Fruit fly (Drosophila melanogaster) whole organism, embryonic: ENCODE results near the gene Fbxl7.
A peak's percentile ranks its signal among the peaks of the same experiment; 100 is the strongest.

ENCODE experiments used
- Antp ChIP-seq: fragments of 200-800 bp; sonication (Bioruptor generic); optimal IDR thresholded peaks from 3 replicates; lab custom pipeline; 2016; ENCODE audit warnings: missing biosample characterization, missing genetic modification characterization
- BEAF-32 ChIP-seq: fragments of 200-800 bp; sonication (Bioruptor generic); optimal IDR thresholded peaks from 3 replicates; lab custom pipeline; 2017; ENCODE audit warnings: missing biosample characterization, missing genetic modification characterization, mild to moderate bottlenecking, moderate library complexity, missing genetic modification reagents
- Bdp1 ChIP-seq: fragments of 200-800 bp; sonication (Bioruptor generic); optimal IDR thresholded peaks from 3 replicates; lab custom pipeline; 2016; ENCODE audit warnings: missing biosample characterization, missing genetic modification characterization
- CG12104 ChIP-seq: fragments of 200-800 bp; sonication (Bioruptor generic); optimal IDR thresholded peaks from 3 replicates; lab custom pipeline; 2016; ENCODE audit warnings: missing biosample characterization, missing genetic modification characterization
- CG12744 ChIP-seq: fragments of 200-800 bp; sonication (Bioruptor generic); optimal IDR thresholded peaks from 2 replicates; lab custom pipeline; 2016; ENCODE audit warnings: missing biosample characterization, missing genetic modification characterization
- CG12769 ChIP-seq: fragments of 200-800 bp; sonication (Bioruptor generic); optimal IDR thresholded peaks from 2 replicates; lab custom pipeline; 2019; ENCODE audit warnings: missing biosample characterization, mild to moderate bottlenecking, missing genetic modification characterization, moderate library complexity
- CG14014 ChIP-seq: fragments of 200-800 bp; sonication (Bioruptor generic); IDR thresholded peaks from 2 replicates; pipeline ENCODE4 v1.3.6; 2022; ENCODE audit warnings: missing biosample characterization, missing genetic modification characterization
- CG15479 ChIP-seq: fragments of 200-800 bp; sonication (Bioruptor generic); optimal IDR thresholded peaks from 3 replicates; lab custom pipeline; 2019; ENCODE audit warnings: missing biosample characterization, mild to moderate bottlenecking, missing genetic modification characterization, moderate library complexity
- CG16779 ChIP-seq: fragments of 200-800 bp; sonication (Bioruptor generic); IDR thresholded peaks from 2 replicates; pipeline ENCODE4 v1.3.6; 2022; ENCODE audit warnings: missing biosample characterization, missing genetic modification characterization
- CG17186 ChIP-seq: fragments of 200-800 bp; sonication (Bioruptor generic); optimal IDR thresholded peaks from 3 replicates; lab custom pipeline; 2017; ENCODE audit warnings: missing biosample characterization, missing genetic modification reagents, missing genetic modification characterization
- CG17359 ChIP-seq: fragments of 200-800 bp; sonication (Bioruptor generic); optimal IDR thresholded peaks from 3 replicates; lab custom pipeline; 2018; ENCODE audit warnings: missing biosample characterization, mild to moderate bottlenecking, missing genetic modification characterization, moderate library complexity
- CG17361 ChIP-seq: fragments of 200-800 bp; sonication (Bioruptor generic); IDR thresholded peaks from 3 replicates; pipeline ENCODE4 v1.3.6; 2022; ENCODE audit warnings: missing biosample characterization, missing genetic modification characterization
- CG17912 ChIP-seq: fragments of 200-800 bp; sonication (Bioruptor generic); optimal IDR thresholded peaks from 2 replicates; lab custom pipeline; 2018; ENCODE audit warnings: missing biosample characterization, mild to moderate bottlenecking, missing genetic modification characterization
- CG2120 ChIP-seq: fragments of 200-800 bp; sonication (Bioruptor generic); optimal IDR thresholded peaks from 3 replicates; lab custom pipeline; 2016; ENCODE audit warnings: missing biosample characterization, missing genetic modification characterization
- CG30431 ChIP-seq: fragments of 200-800 bp; sonication (Bioruptor generic); optimal IDR thresholded peaks from 2 replicates; lab custom pipeline; 2017; ENCODE audit warnings: missing biosample characterization, missing genetic modification characterization
- CG43689 ChIP-seq: fragments of 200-800 bp; sonication (Bioruptor generic); IDR thresholded peaks from 2 replicates; pipeline ENCODE4 v1.3.6; 2022; ENCODE audit warnings: missing biosample characterization, missing genetic modification characterization
- CG6175 ChIP-seq: fragments of 200-800 bp; sonication (Bioruptor generic); IDR thresholded peaks from 3 replicates; pipeline ENCODE4 v1.3.6; 2022; ENCODE audit warnings: missing biosample characterization, missing genetic modification characterization
- CG6272 ChIP-seq: fragments of 200-800 bp; sonication (Bioruptor generic); IDR thresholded peaks from 2 replicates; pipeline ENCODE4 v1.3.6; 2022; ENCODE audit warnings: missing biosample characterization, missing genetic modification characterization
- CG7357 ChIP-seq: fragments of 200-800 bp; sonication (Bioruptor generic); IDR thresholded peaks from 3 replicates; pipeline ENCODE4 v1.3.6; 2022; ENCODE audit warnings: missing biosample characterization, missing genetic modification characterization
- CG9215 ChIP-seq: fragments of 200-800 bp; sonication (Bioruptor generic); IDR thresholded peaks from 2 replicates; pipeline ENCODE4 v1.3.6; 2022; ENCODE audit warnings: missing biosample characterization, missing genetic modification characterization
- CrebB ChIP-seq: fragments of 200-800 bp; sonication (Bioruptor generic); optimal IDR thresholded peaks from 3 replicates; lab custom pipeline; 2018; ENCODE audit warnings: missing biosample characterization, mild to moderate bottlenecking, missing genetic modification characterization
- D19B ChIP-seq: fragments of 200-800 bp; sonication (Bioruptor generic); optimal IDR thresholded peaks from 2 replicates; lab custom pipeline; 2017; ENCODE audit warnings: missing biosample characterization, mild to moderate bottlenecking, missing genetic modification characterization
- Deaf1 ChIP-seq: fragments of 200-800 bp; optimal IDR thresholded peaks from 3 replicates; lab custom pipeline; 2019; ENCODE audit warnings: missing biosample characterization, mild to moderate bottlenecking, missing genetic modification characterization, moderate library complexity
- Dek ChIP-seq: fragments of 200-800 bp; sonication (Bioruptor generic); optimal IDR thresholded peaks from 3 replicates; lab custom pipeline; 2019; ENCODE audit warnings: missing biosample characterization, mild to moderate bottlenecking, missing genetic modification characterization, moderate library complexity
- Elba2 ChIP-seq: fragments of 200-800 bp; sonication (Bioruptor generic); optimal IDR thresholded peaks from 3 replicates; lab custom pipeline; 2016; ENCODE audit warnings: missing biosample characterization, missing genetic modification characterization
- Fer3 ChIP-seq: fragments of 200-800 bp; sonication (Bioruptor generic); optimal IDR thresholded peaks from 2 replicates; lab custom pipeline; 2018; ENCODE audit warnings: missing biosample characterization, mild to moderate bottlenecking, missing genetic modification characterization, moderate library complexity
- HmgD ChIP-seq: fragments of 200-800 bp; sonication (Bioruptor generic); optimal IDR thresholded peaks from 3 replicates; lab custom pipeline; 2016; ENCODE audit warnings: missing biosample characterization, missing genetic modification characterization
- Hmx ChIP-seq: fragments of 200-800 bp; sonication (Bioruptor generic); optimal IDR thresholded peaks from 2 replicates; lab custom pipeline; 2016; ENCODE audit warnings: missing biosample characterization, missing genetic modification characterization
- Lhr ChIP-seq: fragments of 200-800 bp; sonication (Bioruptor generic); optimal IDR thresholded peaks from 3 replicates; lab custom pipeline; 2017; ENCODE audit warnings: mild to moderate bottlenecking, missing biosample characterization, missing genetic modification reagents, missing genetic modification characterization
- MESR4 ChIP-seq: fragments of 200-800 bp; sonication (Bioruptor generic); optimal IDR thresholded peaks from 2 replicates; lab custom pipeline; 2018; ENCODE audit warnings: missing biosample characterization, mild to moderate bottlenecking, missing genetic modification characterization, moderate library complexity
- Meics ChIP-seq: fragments of 200-800 bp; sonication (Bioruptor generic); optimal IDR thresholded peaks from 2 replicates; lab custom pipeline; 2017; ENCODE audit warnings: missing biosample characterization, mild to moderate bottlenecking, missing genetic modification characterization
- NfI ChIP-seq: fragments of 200-800 bp; sonication (Bioruptor generic); optimal IDR thresholded peaks from 3 replicates; lab custom pipeline; 2018; ENCODE audit warnings: missing biosample characterization, mild to moderate bottlenecking, missing genetic modification characterization, moderate library complexity
- PHDP ChIP-seq: fragments of 200-800 bp; sonication (Bioruptor generic); optimal IDR thresholded peaks from 3 replicates; lab custom pipeline; 2018; ENCODE audit warnings: missing biosample characterization, mild to moderate bottlenecking, missing genetic modification characterization, moderate library complexity
- Xbp1 ChIP-seq: fragments of 200-800 bp; sonication (Bioruptor generic); optimal IDR thresholded peaks from 3 replicates; lab custom pipeline; 2016; ENCODE audit warnings: missing biosample characterization, mild to moderate bottlenecking, missing genetic modification characterization
- ab ChIP-seq: fragments of 200-800 bp; sonication (Bioruptor generic); optimal IDR thresholded peaks from 2 replicates; lab custom pipeline; 2016; ENCODE audit warnings: missing biosample characterization, missing genetic modification characterization
- ato ChIP-seq: fragments of 200-800 bp; sonication (Bioruptor generic); IDR thresholded peaks from 2 replicates; pipeline ENCODE4 v1.3.6; 2022; ENCODE audit warnings: missing biosample characterization, missing genetic modification characterization; ENCODE audit not compliant: partially characterized antibody
- bowl ChIP-seq: fragments of 200-800 bp; sonication (Bioruptor generic); IDR thresholded peaks from 2 replicates; pipeline ENCODE4 v1.3.6; 2022; ENCODE audit warnings: missing biosample characterization, missing genetic modification characterization
- btn ChIP-seq: fragments of 200-800 bp; sonication (Bioruptor generic); optimal IDR thresholded peaks from 2 replicates; lab custom pipeline; 2016; ENCODE audit warnings: missing biosample characterization, missing genetic modification characterization
- h ChIP-seq: fragments of >200 bp; optimal IDR thresholded peaks from 2 replicates; lab custom pipeline; 2017
- jing ChIP-seq: fragments of 200-800 bp; sonication (Bioruptor generic); optimal IDR thresholded peaks from 2 replicates; lab custom pipeline; 2018; ENCODE audit warnings: missing biosample characterization, mild to moderate bottlenecking, missing genetic modification characterization
- ken ChIP-seq: fragments of 200-800 bp; sonication (Bioruptor generic); IDR thresholded peaks from 3 replicates; pipeline ENCODE4 v1.3.6; 2022; ENCODE audit warnings: missing biosample characterization, missing genetic modification characterization
- lilli ChIP-seq: fragments of 200-800 bp; sonication (Bioruptor generic); optimal IDR thresholded peaks from 3 replicates; lab custom pipeline; 2016; ENCODE audit warnings: missing biosample characterization, missing genetic modification characterization
- onecut ChIP-seq: fragments of 200-800 bp; sonication (Bioruptor generic); IDR thresholded peaks from 2 replicates; pipeline ENCODE4 v1.3.6; 2022; ENCODE audit warnings: missing biosample characterization, missing genetic modification characterization
- pzg ChIP-seq: fragments of 200-800 bp; sonication (Bioruptor generic); optimal IDR thresholded peaks from 3 replicates; lab custom pipeline; 2018; ENCODE audit warnings: missing biosample characterization, mild to moderate bottlenecking, missing genetic modification characterization, moderate library complexity
- sc ChIP-seq, 3 experiments: fragments of >200 bp in 2 of 3; fragments of 200-800 bp in 1 of 3; sonication (Bioruptor generic) in 1 of 3; optimal IDR thresholded peaks; 2 replicates in 2 of 3; 3 replicates in 1 of 3; lab custom pipeline; 2017; ENCODE audit warnings: mild to moderate bottlenecking in 1 of 3, missing biosample characterization in 1 of 3, missing genetic modification characterization in 1 of 3, missing genetic modification reagents in 1 of 3
- stc ChIP-seq: fragments of 200-800 bp; sonication (Bioruptor generic); IDR thresholded peaks from 2 replicates; pipeline ENCODE4 v1.3.6; 2022; ENCODE audit warnings: missing biosample characterization, missing genetic modification characterization
- sug ChIP-seq: fragments of 200-800 bp; optimal IDR thresholded peaks from 2 replicates; lab custom pipeline; 2019; ENCODE audit warnings: missing biosample characterization, mild to moderate bottlenecking, missing genetic modification characterization, moderate library complexity
- tll ChIP-seq, 2 experiments: fragments of 200-800 bp in 1 of 2; fragments of >200 bp in 1 of 2; sonication (Bioruptor generic) in 1 of 2; optimal IDR thresholded peaks; 2 replicates each; lab custom pipeline; 2017 to 2019; ENCODE audit warnings: missing biosample characterization in 2 of 2, missing genetic modification characterization in 2 of 2, mild to moderate bottlenecking in 1 of 2, moderate library complexity in 1 of 2
- vfl ChIP-seq: fragments of 200-800 bp; sonication (Bioruptor generic); optimal IDR thresholded peaks from 2 replicates; lab custom pipeline; 2016; ENCODE audit warnings: missing biosample characterization, missing genetic modification characterization
- zfh2 ChIP-seq: fragments of 200-800 bp; sonication (Bioruptor generic); optimal IDR thresholded peaks from 2 replicates; lab custom pipeline; 2016; ENCODE audit warnings: missing biosample characterization, missing genetic modification characterization

Fbxl7 gene

DNA sequence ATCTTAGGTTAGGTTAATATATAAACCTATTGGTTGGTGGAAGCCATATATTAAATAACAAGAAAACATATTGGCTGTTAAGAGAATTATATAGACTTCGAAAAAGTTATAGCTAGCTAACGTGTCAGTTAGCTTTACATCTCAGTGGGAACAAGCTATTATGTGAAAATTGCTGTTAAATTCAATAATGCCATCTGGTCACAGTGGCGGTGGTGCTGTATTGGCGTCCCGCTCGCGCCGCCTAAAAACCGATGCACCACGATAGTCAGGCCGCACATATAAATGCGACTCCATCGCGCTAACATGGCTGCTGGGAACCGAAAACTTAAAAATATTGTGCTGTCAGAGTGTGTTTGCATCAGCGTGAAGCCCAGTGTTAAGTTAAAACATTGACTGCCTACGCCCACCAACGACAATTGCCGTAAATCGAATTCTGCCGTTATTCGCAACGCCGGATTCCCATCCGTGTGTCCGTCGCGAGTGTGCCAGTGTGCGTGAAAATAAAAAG lies 52.3 kb downstream of the Fbxl7 start, which contains the start of gene Hel89B (continued):
- TF ChIP-seq CG6272 (GFP tag; lab: Robert Waterston, UW) (peak; percentile 50; the same call in 1 of the 2 replicates), pzg (GFP tag; lab: Kevin White, UChicago) (peak; percentile 89), CrebB (tag; lab: Kevin White, UChicago) (no peak), CG12744 (GFP tag; lab: Kevin White, UChicago) (peak; percentile 29), BEAF-32 (GFP tag; lab: Kevin White, UChicago) (peak; percentile 95), sug (peak; percentile 69), CG9215 (no peak), onecut (GFP tag; lab: Robert Waterston, UW) (peak; percentile 36), CG43689 (no peak), Bdp1 (peak; percentile 63), Dek (peak; percentile 64), NfI (GFP tag; lab: Kevin White, UChicago) (peak; percentile 66), MESR4 (GFP tag; lab: Kevin White, UChicago) (peak; percentile 97), PHDP (tag; lab: Kevin White, UChicago) (peak; percentile 35), CG15479 (GFP tag; lab: Kevin White, UChicago) (no peak)
- TF ChIP-seq, all 482 proteins: peak for 199

DNA sequence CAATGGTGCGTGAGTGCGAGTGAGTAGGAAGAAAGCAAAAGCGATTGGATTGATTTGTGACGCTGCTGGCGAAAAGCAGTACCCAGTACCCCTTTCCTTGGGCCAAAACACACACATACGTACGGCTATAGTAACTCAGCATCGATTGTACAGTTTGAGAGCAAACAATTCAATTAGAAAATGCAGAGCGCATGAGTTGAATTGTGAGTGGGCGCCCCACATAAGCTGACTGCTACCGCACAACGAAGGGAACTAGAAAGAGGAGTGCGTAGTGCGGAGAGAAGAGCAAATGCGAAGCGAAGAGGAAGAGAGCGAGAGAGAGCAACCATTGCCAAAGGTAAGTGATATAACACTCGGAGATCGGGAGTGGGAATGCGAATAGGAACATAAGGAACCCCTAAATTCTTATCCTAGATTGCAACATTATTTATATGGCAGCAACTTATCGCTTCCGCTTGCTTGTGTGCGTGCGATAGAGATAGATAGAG lies 52.8 kb downstream of the Fbxl7 start:
- TF ChIP-seq h (no peak), CG30431 (GFP tag; lab: Kevin White, UChicago) (no peak), Xbp1 (GFP tag; lab: Kevin White, UChicago) (no peak), ken (GFP tag; lab: Robert Waterston, UW) (no peak), CG16779 (GFP tag; lab: Robert Waterston, UW) (no peak), CG17912 (no peak), Deaf1 (tag; lab: Kevin White, UChicago) (peak; percentile 28), Fer3 (tag; lab: Kevin White, UChicago) (no peak), ato (GFP tag; lab: Robert Waterston, UW) (no peak), D19B (no peak), stc (GFP tag; lab: Robert Waterston, UW) (no peak), CG17186 (GFP tag; lab: Kevin White, UChicago) (no peak), jing (GFP tag; lab: Kevin White, UChicago) (no peak), vfl (no peak), tll (GFP tag; optimal IDR thresholded peaks at IDR 0.05; lab: Kevin White, UChicago) (peak in 1 of 2 experiments; percentile 37), btn (no peak), CG6175 (no peak), HmgD (GFP tag; lab: Kevin White, UChicago) (peak; percentile 89), Antp (GFP tag; lab: Kevin White, UChicago) (no peak), sc (optimal IDR thresholded peaks at IDR 0.05; lab: Kevin White, UChicago) (no peak), sc (GFP tag; optimal IDR thresholded peaks at IDR 0.05; lab: Kevin White, UChicago) (no peak), ab (GFP tag; lab: Kevin White, UChicago) (no peak), CG2120 (GFP tag; lab: Kevin White, UChicago) (no peak), CG17361 (GFP tag; lab: Robert Waterston, UW) (no peak), zfh2 (no peak), CG17359 (tag; lab: Kevin White, UChicago) (no peak), Elba2 (GFP tag; lab: Kevin White, UChicago) (peak; percentile 91), Meics (GFP tag; lab: Kevin White, UChicago) (no peak), CG14014 (GFP tag; lab: Robert Waterston, UW) (no peak), bowl (GFP tag; lab: Robert Waterston, UW) (no peak), Lhr (GFP tag; lab: Kevin White, UChicago) (no peak), Hmx (GFP tag; lab: Kevin White, UChicago) (no peak), CG12104 (GFP tag; lab: Kevin White, UChicago) (no peak), lilli (GFP tag; lab: Kevin White, UChicago) (no peak), CG7357 (GFP tag; lab: Robert Waterston, UW) (no peak), CG12769 (tag; lab: Kevin White, UChicago) (peak; percentile 93)
